Worm (Caenorhabditis elegans) whole organism, L4/young adult: ENCODE results near the gene cyp-34A7.

Experiments
- W03F9.2 ChIP-seq: fragments of 150-350 bp; optimal IDR thresholded peaks from 2 replicates; lab custom pipeline; 2014; ENCODE audit warnings: missing biosample characterization, missing genetic modification characterization
- him-1 ChIP-seq: sonication (generic microtip); optimal IDR thresholded peaks from 2 replicates; lab custom pipeline; 2016; ENCODE audit warnings: missing genotype, missing genetic modification reagents, missing genetic modification characterization, missing compliant biosample characterization

ce11 chrV:3916480-3916879, 47.1 kb downstream of the cyp-34A7 start, which contains the start of gene srx-67:
- TF ChIP-seq W03F9.2 (tag; lab: Kevin White, UChicago) (no peak), him-1 (no peak)
